Fruit fly (Drosophila melanogaster) whole organism, adult: ENCODE results near the gene CG42650.

ENCODE experiments used
- CG14711 ChIP-seq: fragments of 200-800 bp; sonication (Bioruptor generic); optimal IDR thresholded peaks from 2 replicates; lab custom pipeline; 2018; ENCODE audit warnings: missing biosample characterization, mild to moderate bottlenecking, missing genetic modification characterization, moderate library complexity
- CG1620 ChIP-seq: fragments of 200-800 bp; sonication (Bioruptor generic); optimal IDR thresholded peaks from 2 replicates; lab custom pipeline; 2016; ENCODE audit warnings: missing biosample characterization, missing genetic modification characterization
- CG5204 ChIP-seq: fragments of 200-800 bp; sonication (Bioruptor generic); optimal IDR thresholded peaks from 2 replicates; lab custom pipeline; 2016; ENCODE audit warnings: missing biosample characterization, missing genetic modification characterization
- Crg-1 ChIP-seq: fragments of 200-800 bp; sonication (Bioruptor generic); optimal IDR thresholded peaks from 2 replicates; lab custom pipeline; 2016; ENCODE audit warnings: missing biosample characterization, missing genetic modification characterization
- Hr96 ChIP-seq: fragments of 200-800 bp; sonication (Bioruptor generic); optimal IDR thresholded peaks from 2 replicates; lab custom pipeline; 2016; ENCODE audit warnings: missing biosample characterization, missing genetic modification characterization
- cnc ChIP-seq, 2 experiments: fragments of >200 bp; optimal IDR thresholded peaks; 2 replicates each; lab custom pipeline; 2017
- kay ChIP-seq: fragments of 200-800 bp; sonication (Bioruptor generic); peaks from one replicate; lab custom pipeline; 2016; ENCODE audit warnings: missing biosample characterization, missing genetic modification characterization, borderline replicate concordance
- ovo ChIP-seq: fragments of 200-800 bp; sonication (Bioruptor generic); optimal IDR thresholded peaks from 2 replicates; lab custom pipeline; 2016; ENCODE audit warnings: missing biosample characterization, missing genetic modification characterization
- toe ChIP-seq: fragments of 200-800 bp; sonication (Bioruptor generic); optimal IDR thresholded peaks from 2 replicates; lab custom pipeline; 2016; ENCODE audit warnings: missing biosample characterization, missing genetic modification characterization

DNA sequence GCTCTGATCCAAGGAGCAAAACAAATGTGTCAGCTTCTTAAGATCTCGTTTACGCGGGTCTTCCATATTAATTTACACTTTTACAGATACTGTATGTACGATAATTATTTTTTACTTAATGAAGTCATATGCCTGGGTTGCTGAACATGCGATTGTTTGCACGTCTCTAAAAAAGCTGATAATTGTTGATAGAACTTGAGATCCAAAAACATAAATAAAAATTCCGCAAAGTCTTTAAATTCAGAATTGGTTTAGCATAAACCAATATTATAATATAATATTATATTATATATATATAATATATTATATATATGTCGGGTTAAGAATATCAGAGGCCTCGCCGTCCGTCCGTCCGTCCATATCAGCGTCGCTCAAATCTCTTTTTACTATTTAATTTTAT, 41.8 kb upstream of the CG42650 start, which contains the start of gene CG43290:
- TF ChIP-seq Hr96 (GFP tag; lab: Kevin White, UChicago) = no peak
- TF ChIP-seq CG14711 (tag; lab: Kevin White, UChicago) = no peak
- TF ChIP-seq toe (GFP tag; lab: Kevin White, UChicago) = no peak
- no peak for TF ChIP-seq CG5204 (GFP tag; lab: Kevin White, UChicago)
- no peak for TF ChIP-seq cnc (optimal IDR thresholded peaks at IDR 0.05; lab: Kevin White, UChicago)
- TF ChIP-seq CG1620 (GFP tag; lab: Kevin White, UChicago) = no peak
- no peak for TF ChIP-seq ovo (GFP tag; lab: Kevin White, UChicago)
- no peak for TF ChIP-seq kay
- no peak for TF ChIP-seq Crg-1 (GFP tag; lab: Kevin White, UChicago)
